Worm (Caenorhabditis elegans) whole organism, mixed stage, embryonic: ENCODE results near the gene C23F12.9.

Experiments used
- M03D4.4 ChIP-seq: sonication (generic microtip); optimal IDR thresholded peaks from 2 replicates; lab custom pipeline; 2017; ENCODE audit warnings: mild to moderate bottlenecking, missing genetic modification characterization, missing compliant biosample characterization
- bed-3 ChIP-seq: fragments of 200-800 bp; sonication (Bioruptor generic); optimal IDR thresholded peaks from 3 replicates; lab custom pipeline; 2018; ENCODE audit warnings: mild to moderate bottlenecking, missing genetic modification characterization, moderate library complexity, missing compliant biosample characterization
- blmp-1 ChIP-seq: fragments of 150-350 bp; optimal IDR thresholded peaks from 2 replicates; lab custom pipeline; 2014; ENCODE audit warnings: missing biosample characterization, missing genetic modification characterization
- ceh-39 ChIP-seq: fragments of 150-350 bp; optimal IDR thresholded peaks from 2 replicates; lab custom pipeline; 2014; ENCODE audit warnings: missing biosample characterization, missing genetic modification characterization
- ceh-43 ChIP-seq: fragments of 200-800 bp; sonication (Bioruptor generic); optimal IDR thresholded peaks from 2 replicates; lab custom pipeline; 2018; ENCODE audit warnings: mild to moderate bottlenecking, missing genetic modification characterization, moderate library complexity, missing compliant biosample characterization
- ceh-83 ChIP-seq: fragments of 200-800 bp; sonication (Bioruptor generic); optimal IDR thresholded peaks from 2 replicates; lab custom pipeline; 2018; ENCODE audit warnings: mild to moderate bottlenecking, missing genetic modification characterization, missing compliant biosample characterization
- ces-1 ChIP-seq: fragments of 150-350 bp; optimal IDR thresholded peaks from 2 replicates; lab custom pipeline; 2014; ENCODE audit warnings: missing biosample characterization, missing genetic modification reagents, missing genetic modification characterization
- cnd-1 ChIP-seq: fragments of 200-800 bp; sonication (Bioruptor generic); optimal IDR thresholded peaks from 2 replicates; lab custom pipeline; 2018; ENCODE audit warnings: mild to moderate bottlenecking, missing genetic modification characterization, missing compliant biosample characterization
- drap-1 ChIP-seq: fragments of 200-800 bp; sonication (Bioruptor generic); optimal IDR thresholded peaks from 3 replicates; lab custom pipeline; 2018; ENCODE audit warnings: mild to moderate bottlenecking, missing genetic modification characterization, missing compliant biosample characterization
- elt-1 ChIP-seq: sonication (generic microtip); optimal IDR thresholded peaks from 2 replicates; lab custom pipeline; 2017; ENCODE audit warnings: missing genetic modification characterization, mild to moderate bottlenecking, missing compliant biosample characterization, antibody characterized with exemption, moderate library complexity, borderline replicate concordance; ENCODE audit not compliant: insufficient read depth
- elt-3 ChIP-seq: fragments of 150-350 bp; optimal IDR thresholded peaks from 2 replicates; lab custom pipeline; 2014; ENCODE audit warnings: missing biosample characterization, missing genetic modification characterization
- flh-1 ChIP-seq: fragments of 200-800 bp; sonication (Bioruptor generic); optimal IDR thresholded peaks from 2 replicates; lab custom pipeline; 2018; ENCODE audit warnings: mild to moderate bottlenecking, missing genetic modification characterization, moderate library complexity, missing compliant biosample characterization
- ham-2 ChIP-seq: fragments of 200-800 bp; sonication (Bioruptor generic); optimal IDR thresholded peaks from 2 replicates; lab custom pipeline; 2018; ENCODE audit warnings: mild to moderate bottlenecking, missing genetic modification characterization, missing compliant biosample characterization
- hlh-1 ChIP-seq: fragments of 150-350 bp; optimal IDR thresholded peaks from 2 replicates; lab custom pipeline; 2014; ENCODE audit warnings: missing biosample characterization, missing genetic modification reagents, missing genetic modification characterization
- lin-13 ChIP-seq: fragments of 150-350 bp; optimal IDR thresholded peaks from 2 replicates; lab custom pipeline; 2014; ENCODE audit warnings: missing biosample characterization, missing genetic modification characterization
- lin-32 ChIP-seq: fragments of 200-800 bp; sonication (Bioruptor generic); optimal IDR thresholded peaks from 2 replicates; lab custom pipeline; 2018; ENCODE audit warnings: mild to moderate bottlenecking, missing genetic modification characterization, missing compliant biosample characterization
- lsy-2 ChIP-seq: fragments of 150-350 bp; optimal IDR thresholded peaks from 2 replicates; lab custom pipeline; 2014; ENCODE audit warnings: missing biosample characterization, missing genetic modification characterization
- mab-5 ChIP-seq: fragments of 150-350 bp; optimal IDR thresholded peaks from 2 replicates; lab custom pipeline; 2014; ENCODE audit warnings: missing biosample characterization, missing genetic modification characterization
- mep-1 ChIP-seq: fragments of 150-350 bp; optimal IDR thresholded peaks from 2 replicates; lab custom pipeline; 2017; ENCODE audit warnings: missing biosample characterization, missing genetic modification reagents, missing genetic modification characterization, inconsistent platforms
- mls-2 ChIP-seq: sonication (generic microtip); optimal IDR thresholded peaks from 2 replicates; lab custom pipeline; 2016; ENCODE audit warnings: mild to moderate bottlenecking, missing genetic modification characterization, moderate library complexity, missing compliant biosample characterization
- nhr-12 ChIP-seq: fragments of 150-350 bp; optimal IDR thresholded peaks from 2 replicates; lab custom pipeline; 2014; ENCODE audit warnings: missing biosample characterization, missing genetic modification characterization
- nhr-2 ChIP-seq: fragments of 150-350 bp; optimal IDR thresholded peaks from 2 replicates; lab custom pipeline; 2014; ENCODE audit warnings: missing biosample characterization, missing genetic modification characterization
- nhr-237 ChIP-seq: fragments of 150-350 bp; optimal IDR thresholded peaks from 2 replicates; lab custom pipeline; 2014; ENCODE audit warnings: missing biosample characterization, missing genetic modification characterization
- nhr-28 ChIP-seq: fragments of 150-350 bp; optimal IDR thresholded peaks from 2 replicates; lab custom pipeline; 2014; ENCODE audit warnings: missing biosample characterization, missing genetic modification characterization
- nhr-76 ChIP-seq: sonication (generic microtip); optimal IDR thresholded peaks from 2 replicates; lab custom pipeline; 2017; ENCODE audit warnings: missing biosample characterization, missing genetic modification characterization
- pha-4 ChIP-seq: fragments of 150-350 bp; optimal IDR thresholded peaks from 2 replicates; lab custom pipeline; 2018; ENCODE audit warnings: missing biosample characterization, missing genetic modification reagents, missing genetic modification characterization
- sem-2 ChIP-seq: fragments of 200-800 bp; sonication (Bioruptor generic); optimal IDR thresholded peaks from 2 replicates; lab custom pipeline; 2018; ENCODE audit warnings: mild to moderate bottlenecking, missing genetic modification characterization, missing compliant biosample characterization
- snpc-4 ChIP-seq: fragments of 150-350 bp; optimal IDR thresholded peaks from 2 replicates; lab custom pipeline; 2014; ENCODE audit warnings: missing biosample characterization, missing genetic modification characterization
- sptf-1 ChIP-seq: sonication (generic microtip); optimal IDR thresholded peaks from 2 replicates; lab custom pipeline; 2017; ENCODE audit warnings: mild to moderate bottlenecking, missing genetic modification characterization, moderate library complexity, missing compliant biosample characterization
- tbx-8 ChIP-seq: fragments of 200-800 bp; sonication (Bioruptor generic); optimal IDR thresholded peaks from 2 replicates; lab custom pipeline; 2018; ENCODE audit warnings: mild to moderate bottlenecking, missing genetic modification characterization, moderate library complexity, missing compliant biosample characterization
- unc-120 ChIP-seq: sonication (generic microtip); optimal IDR thresholded peaks from 2 replicates; lab custom pipeline; 2017; ENCODE audit warnings: missing genetic modification characterization, missing compliant biosample characterization; ENCODE audit not compliant: poor library complexity, severe bottlenecking
- unc-39 ChIP-seq: fragments of 150-350 bp; optimal IDR thresholded peaks from 2 replicates; lab custom pipeline; 2014; ENCODE audit warnings: missing biosample characterization, missing genetic modification characterization
- unc-62 ChIP-seq: fragments of 150-350 bp; optimal IDR thresholded peaks from 2 replicates; lab custom pipeline; 2014; ENCODE audit warnings: missing biosample characterization, missing genetic modification reagents, missing genetic modification characterization
- zip-8 ChIP-seq: fragments of 150-350 bp; optimal IDR thresholded peaks from 2 replicates; lab custom pipeline; 2014; ENCODE audit warnings: missing biosample characterization, missing genetic modification characterization
- ztf-11 ChIP-seq: fragments of 150-350 bp; optimal IDR thresholded peaks from 2 replicates; lab custom pipeline; 2014; ENCODE audit warnings: missing biosample characterization, missing genetic modification characterization

The C23F12.9 gene

DNA sequence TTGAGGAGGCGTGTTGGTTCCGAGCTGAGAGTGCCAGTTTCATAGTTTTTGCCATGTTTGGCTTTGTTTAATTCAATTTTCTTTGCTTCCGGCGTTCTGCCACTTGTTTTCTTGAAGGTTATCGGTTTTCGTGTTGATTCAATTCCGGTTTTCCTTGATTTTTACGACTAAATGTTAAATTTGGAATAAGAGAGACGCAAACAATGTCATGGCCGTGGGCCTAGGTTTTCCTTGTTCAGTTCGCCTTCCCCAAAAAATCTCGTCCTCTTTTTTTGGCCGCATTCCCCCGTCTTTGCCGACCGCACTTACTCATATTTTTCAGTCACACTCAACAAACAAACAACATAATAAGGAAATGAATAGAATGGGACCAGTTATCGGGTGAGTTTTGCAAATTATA, at the start of gene C23F12.9:
C23F12.9 (plus strand) TSS at position 301 of the 400 bp plus-strand sequence.
- TF ChIP-seq zip-8 (tag; lab: Kevin White, UChicago) (no peak), snpc-4 (tag; lab: Kevin White, UChicago) (no peak), lin-13 (tag; lab: Kevin White, UChicago) (no peak), ces-1 (no peak), sem-2 (GFP tag; lab: Kevin White, UChicago) (no peak)

DNA sequence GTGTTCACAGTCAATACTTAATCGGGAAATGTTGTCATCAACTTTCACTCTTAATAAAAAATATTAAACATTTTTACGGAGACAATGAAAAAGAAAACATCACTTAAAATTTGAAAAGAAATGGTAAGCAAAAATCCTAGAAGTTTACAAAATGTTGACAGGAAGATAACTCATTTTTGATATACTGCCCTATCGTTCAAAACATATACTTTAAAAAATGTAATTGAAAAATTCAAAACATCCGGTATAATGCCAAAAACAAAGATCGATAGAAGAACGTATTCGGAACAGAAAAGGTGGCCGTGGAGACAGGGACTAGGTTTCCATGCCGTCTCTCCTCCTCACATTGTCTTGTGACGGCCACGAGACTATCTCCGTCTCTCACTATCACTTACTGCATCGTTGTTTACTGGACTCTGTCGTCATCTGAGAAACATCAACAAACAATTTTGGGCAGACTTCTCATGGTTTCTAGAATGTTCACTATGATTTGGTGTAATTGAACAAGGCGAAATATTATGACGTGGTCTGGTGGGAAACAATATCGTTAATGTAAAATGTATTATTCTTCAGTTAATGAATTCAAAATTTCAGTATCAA, 46.4 kb upstream of the C23F12.9 start, which contains the start of gene oga-1:
oga-1 (minus strand) TSS at position 51 of the 600 bp plus-strand sequence.
- TF ChIP-seq flh-1 (no peak), drap-1 (no peak), nhr-76 (no peak), blmp-1 (no peak), snpc-4 (tag; lab: Kevin White, UChicago) (no peak), elt-3 (tag; lab: Kevin White, UChicago) (no peak), ztf-11 (tag; lab: Kevin White, UChicago) (no peak), mab-5 (tag; lab: Kevin White, UChicago) (no peak), cnd-1 (tag; lab: Kevin White, UChicago) (no peak), pha-4 (tag; lab: Kevin White, UChicago) (peak; percentile 83), ham-2 (GFP tag; lab: Kevin White, UChicago) (no peak), hlh-1 (tag; lab: Kevin White, UChicago) (no peak), ceh-39 (no peak), sptf-1 (tag; lab: Kevin White, UChicago) (no peak), unc-62 (peak; percentile 40), nhr-12 (no peak), nhr-28 (no peak), elt-1 (tag; lab: Kevin White, UChicago) (no peak), zip-8 (tag; lab: Kevin White, UChicago) (no peak), ces-1 (peak; percentile 20), nhr-237 (tag; lab: Kevin White, UChicago) (no peak), sem-2 (GFP tag; lab: Kevin White, UChicago) (no peak), ceh-83 (GFP tag; lab: Kevin White, UChicago) (no peak), lin-13 (tag; lab: Kevin White, UChicago) (peak; percentile 21), ceh-43 (GFP tag; lab: Kevin White, UChicago) (no peak), lin-32 (GFP tag; lab: Kevin White, UChicago) (no peak), unc-39 (tag; lab: Kevin White, UChicago) (no peak), tbx-8 (no peak), M03D4.4 (tag; lab: Kevin White, UChicago) (no peak), nhr-2 (tag; lab: Kevin White, UChicago) (no peak), unc-120 (tag; lab: Kevin White, UChicago) (no peak), mep-1 (tag; lab: Kevin White, UChicago) (peak; percentile 24), lsy-2 (no peak), bed-3 (GFP tag; lab: Kevin White, UChicago) (no peak), mls-2 (no peak)

DNA sequence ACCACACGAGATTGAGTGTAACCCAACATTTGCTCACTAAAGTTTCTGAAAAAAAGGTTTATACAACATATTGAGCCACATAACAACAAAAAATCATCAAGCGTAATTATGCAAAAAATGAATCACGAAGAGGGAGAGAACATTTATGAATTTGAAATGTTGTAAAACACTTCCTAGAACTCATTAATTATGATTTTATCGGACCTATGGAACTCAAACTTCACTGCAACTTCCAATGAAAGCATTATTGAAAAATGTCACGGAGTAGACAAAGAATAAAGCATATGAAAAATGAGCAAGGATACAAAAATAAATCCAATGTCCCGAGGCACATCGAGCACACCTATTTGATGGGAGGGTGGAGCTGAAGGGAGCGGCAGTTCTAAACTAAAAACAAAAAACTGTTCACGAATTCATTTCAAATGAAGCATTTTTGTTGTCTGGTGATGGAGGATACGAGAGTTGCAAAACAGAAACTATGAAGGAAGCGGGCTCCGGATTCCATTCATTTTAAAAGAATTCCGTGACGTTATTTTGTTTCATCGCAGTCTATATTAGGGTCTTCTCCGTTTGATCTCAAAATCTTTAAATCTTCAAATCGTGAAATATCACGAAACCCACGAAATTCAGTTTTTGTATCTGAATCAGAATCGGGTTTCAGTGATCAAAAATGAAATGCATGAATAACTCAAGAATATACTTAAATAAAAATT, 43.9 kb upstream of the C23F12.9 start, which contains the start of gene flp-20:
flp-20 (minus strand) TSS at position 51 of the 713 bp plus-strand sequence.
- TF ChIP-seq ces-1 = no peak
- TF ChIP-seq nhr-2 (tag; lab: Kevin White, UChicago) = no peak
- no peak for TF ChIP-seq mls-2
- no peak for TF ChIP-seq M03D4.4 (tag; lab: Kevin White, UChicago)
- TF ChIP-seq lin-32 (GFP tag; lab: Kevin White, UChicago) = no peak
- TF ChIP-seq elt-3 (tag; lab: Kevin White, UChicago) = no peak
- TF ChIP-seq ztf-11 (tag; lab: Kevin White, UChicago) = no peak
- TF ChIP-seq drap-1 = no peak
- TF ChIP-seq lin-13 (tag; lab: Kevin White, UChicago) = no peak
- TF ChIP-seq, all 35 proteins: peak for 0
